Worm (Caenorhabditis elegans): ENCODE results near the gene daf-7.

Gene daf-7

DNA sequence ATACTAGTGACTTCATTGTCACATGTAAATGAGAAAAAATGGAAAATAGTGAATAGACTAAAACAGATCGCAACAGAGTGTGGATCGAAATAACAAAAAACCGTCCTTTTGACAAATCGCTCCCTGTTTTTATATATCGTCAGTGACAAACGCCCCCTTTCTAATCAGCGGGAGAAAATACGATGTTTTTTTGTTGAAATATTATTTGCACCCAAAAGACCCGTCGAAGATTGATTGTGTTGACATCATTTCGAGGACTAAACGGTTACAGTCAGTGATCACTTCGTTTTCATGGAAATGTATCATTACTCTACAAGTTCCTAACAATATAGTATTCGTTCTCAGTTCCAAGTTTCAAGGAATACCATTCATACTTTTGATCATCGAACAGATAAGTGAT, 27.8 kb downstream of the daf-7 start, which contains the start of gene dos-3:
TSS of gene dos-3 (minus strand) at position 101 of the 400 bp plus-strand sequence.
- no peak for TF ChIP-seq med-1 (GFP tag; optimal IDR thresholded peaks at IDR 0.05; ENCODE audit: insufficient read depth)

DNA sequence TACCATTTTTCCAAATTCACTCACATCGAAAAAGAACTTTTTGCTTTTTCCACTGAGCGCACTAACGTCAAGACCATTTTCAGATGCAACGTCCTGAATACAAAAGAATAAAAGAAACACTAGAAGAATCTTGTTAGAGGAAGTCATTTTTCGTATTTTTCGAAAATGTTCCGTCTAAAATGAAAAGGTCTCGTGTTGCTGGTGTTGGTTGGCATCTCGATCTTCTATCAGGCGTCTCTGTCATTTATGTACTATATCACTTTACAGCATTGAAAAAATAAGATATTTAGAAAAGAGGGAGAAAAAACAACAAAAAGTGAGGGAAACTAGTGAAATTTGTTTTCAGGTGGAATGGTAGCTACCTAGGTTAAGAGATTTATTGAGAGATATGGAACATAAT, 29.5 kb downstream of the daf-7 start, which contains the start of gene K02F3.9:
TSS of gene K02F3.9 (minus strand) at position 190 of the 400 bp plus-strand sequence.
- TF ChIP-seq tab-1 (GFP tag; IDR thresholded peaks at IDR 0.05) (no peak), ref-1 (GFP tag; conservative IDR thresholded peaks at IDR 0.05) (no peak), klf-2 (GFP tag; conservative IDR thresholded peaks at IDR 0.05) (no peak), ztf-29 (GFP tag; IDR thresholded peaks at IDR 0.05) (no peak)

DNA sequence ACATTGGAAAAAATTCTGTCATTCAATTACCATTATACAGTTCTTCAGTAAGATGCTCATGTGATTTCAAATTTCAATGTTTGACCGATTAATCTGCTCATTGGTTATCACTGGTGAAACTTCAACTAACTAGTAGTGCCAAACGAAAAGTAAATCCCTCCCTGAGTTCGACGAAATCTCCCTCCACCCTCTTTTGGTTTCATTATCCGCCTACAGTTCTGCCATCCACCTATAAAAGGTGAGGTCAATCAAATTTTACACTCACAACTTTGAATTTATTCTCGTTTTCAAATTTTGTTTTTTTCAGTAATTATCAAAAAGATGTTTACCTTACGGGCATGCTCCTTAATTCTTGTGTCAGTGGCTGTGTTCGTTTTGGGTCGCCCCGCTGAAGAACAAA, 31.0 kb downstream of the daf-7 start, which contains the start of gene far-8:
TSS of gene far-8 (plus strand) at position 301 of the 400 bp plus-strand sequence.
- TF ChIP-seq flt-1 (GFP tag; IDR thresholded peaks at IDR 0.05) (no peak), ref-1 (GFP tag; conservative IDR thresholded peaks at IDR 0.05) (no peak), cog-1 (tag; optimal IDR thresholded peaks at IDR 0.05) (no peak), med-1 (GFP tag; optimal IDR thresholded peaks at IDR 0.05; ENCODE audit: insufficient read depth) (no peak), T22C8.4 (GFP tag; IDR thresholded peaks at IDR 0.05) (no peak), klf-2 (GFP tag; conservative IDR thresholded peaks at IDR 0.05) (no peak), ztf-29 (GFP tag; IDR thresholded peaks at IDR 0.05) (no peak), tab-1 (GFP tag; IDR thresholded peaks at IDR 0.05) (no peak), ztf-23 (GFP tag; IDR thresholded peaks at IDR 0.05) (no peak)

DNA sequence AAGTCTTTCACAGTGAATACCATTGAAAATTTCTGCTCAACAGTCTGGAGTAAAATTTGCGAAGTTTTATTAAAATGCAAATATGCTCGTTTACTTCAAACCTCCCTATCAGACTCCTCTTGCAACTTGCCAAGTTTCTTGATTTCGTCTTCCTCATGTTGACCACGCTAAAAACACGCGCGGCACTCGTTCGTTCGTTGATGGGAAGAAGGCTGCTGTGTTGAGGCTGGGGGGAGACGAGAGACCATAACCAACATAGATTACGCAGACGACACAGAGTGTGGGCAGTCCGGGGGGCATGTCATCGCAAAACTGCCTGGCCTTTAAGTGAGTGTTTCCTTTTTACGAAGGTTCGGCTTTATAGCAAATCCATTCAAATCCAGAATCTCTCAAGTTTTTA, 32.4 kb downstream of the daf-7 start:
- no peak for TF ChIP-seq klf-2 (GFP tag; conservative IDR thresholded peaks at IDR 0.05)
- TF ChIP-seq cog-1 (tag; optimal IDR thresholded peaks at IDR 0.05): no peak
- TF ChIP-seq med-1 (GFP tag; optimal IDR thresholded peaks at IDR 0.05; ENCODE audit: insufficient read depth): no peak
- no peak for TF ChIP-seq ztf-29 (GFP tag; IDR thresholded peaks at IDR 0.05)
- TF ChIP-seq tab-1 (GFP tag; IDR thresholded peaks at IDR 0.05): no peak
- TF ChIP-seq flt-1 (GFP tag; IDR thresholded peaks at IDR 0.05): no peak
- no peak for TF ChIP-seq ref-1 (GFP tag; conservative IDR thresholded peaks at IDR 0.05)
- no peak for TF ChIP-seq T22C8.4 (GFP tag; IDR thresholded peaks at IDR 0.05)
- no peak for TF ChIP-seq ztf-23 (GFP tag; IDR thresholded peaks at IDR 0.05)

DNA sequence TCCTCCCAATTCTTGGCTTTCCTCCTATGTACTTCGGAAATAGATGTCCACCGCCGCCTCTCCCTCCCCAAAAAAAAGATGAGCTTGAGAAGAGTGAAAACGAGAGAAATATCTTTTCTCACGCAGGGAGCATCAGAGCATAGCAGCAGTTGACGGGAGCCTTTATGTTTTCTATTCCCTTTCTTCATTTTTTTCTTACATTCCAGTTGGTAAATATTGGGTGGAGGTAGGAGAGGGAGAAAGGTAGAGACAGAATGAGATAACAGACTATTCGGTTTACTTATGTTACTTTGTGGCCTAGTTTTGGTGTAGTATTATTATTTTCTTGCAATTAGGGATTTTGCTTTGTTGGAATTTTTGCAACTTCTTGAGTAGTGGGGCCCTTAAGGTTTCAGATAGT, 32.9 kb downstream of the daf-7 start:
- TF ChIP-seq cog-1 (tag; optimal IDR thresholded peaks at IDR 0.05): no peak

DNA sequence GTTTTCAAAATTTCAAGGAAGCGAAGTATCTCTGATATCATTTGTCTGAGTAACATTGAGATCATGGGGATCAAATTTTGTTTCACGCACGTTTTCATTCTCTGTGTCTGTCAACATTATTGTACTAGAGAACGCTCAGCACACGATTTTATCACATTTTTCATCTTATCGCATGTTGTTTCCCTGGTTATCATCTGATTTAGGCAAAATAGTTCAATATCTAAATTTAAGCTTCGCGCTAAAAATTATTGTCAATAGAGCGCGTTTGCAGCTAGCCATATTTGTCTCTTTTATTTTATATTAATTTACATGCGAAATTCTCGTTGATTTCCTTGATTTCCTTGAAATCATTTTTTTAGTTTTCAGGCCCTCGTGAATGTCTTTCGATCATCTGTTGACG, 33.8 kb downstream of the daf-7 start, which contains the start of gene K02F3.2:
TSS of gene K02F3.2 (plus strand) at position 357 of the 400 bp plus-strand sequence.
- TF ChIP-seq cog-1 (tag; optimal IDR thresholded peaks at IDR 0.05): no peak
- TF ChIP-seq med-1 (GFP tag; optimal IDR thresholded peaks at IDR 0.05; ENCODE audit: insufficient read depth): no peak
- no peak for TF ChIP-seq ztf-23 (GFP tag; IDR thresholded peaks at IDR 0.05)

DNA sequence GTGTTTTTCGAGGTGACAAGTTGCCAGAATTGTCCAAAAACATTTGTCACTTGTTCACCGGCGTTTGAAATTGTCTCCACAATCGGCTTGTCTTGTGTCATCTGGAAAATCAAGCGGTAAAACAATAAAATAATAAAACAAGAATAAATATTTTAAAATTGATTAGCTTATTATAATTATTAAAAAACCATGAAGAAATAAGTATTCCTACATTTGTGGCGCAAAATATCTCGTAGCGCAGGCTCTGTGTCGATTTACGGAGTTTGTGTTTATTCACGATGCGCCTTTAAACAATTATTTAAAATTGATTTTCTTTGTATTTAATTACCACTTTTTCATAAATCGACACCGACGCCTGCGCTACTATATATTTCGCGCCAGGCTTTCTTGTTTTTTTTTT, 40.7 kb downstream of the daf-7 start, which contains the start of gene moma-1:
TSS of gene moma-1 (minus strand) at position 101 of the 400 bp plus-strand sequence.
- no peak for TF ChIP-seq ztf-23 (GFP tag; IDR thresholded peaks at IDR 0.05)
- TF ChIP-seq flt-1 (GFP tag; IDR thresholded peaks at IDR 0.05): no peak
- TF ChIP-seq klf-2 (GFP tag; conservative IDR thresholded peaks at IDR 0.05): no peak
- no peak for TF ChIP-seq ref-1 (GFP tag; conservative IDR thresholded peaks at IDR 0.05)
- TF ChIP-seq tab-1 (GFP tag; IDR thresholded peaks at IDR 0.05): no peak
- TF ChIP-seq med-1 (GFP tag; optimal IDR thresholded peaks at IDR 0.05; ENCODE audit: insufficient read depth): no peak
- TF ChIP-seq cog-1 (tag; optimal IDR thresholded peaks at IDR 0.05): no peak
- no peak for TF ChIP-seq T22C8.4 (GFP tag; IDR thresholded peaks at IDR 0.05)
- TF ChIP-seq ztf-29 (GFP tag; IDR thresholded peaks at IDR 0.05): no peak

DNA sequence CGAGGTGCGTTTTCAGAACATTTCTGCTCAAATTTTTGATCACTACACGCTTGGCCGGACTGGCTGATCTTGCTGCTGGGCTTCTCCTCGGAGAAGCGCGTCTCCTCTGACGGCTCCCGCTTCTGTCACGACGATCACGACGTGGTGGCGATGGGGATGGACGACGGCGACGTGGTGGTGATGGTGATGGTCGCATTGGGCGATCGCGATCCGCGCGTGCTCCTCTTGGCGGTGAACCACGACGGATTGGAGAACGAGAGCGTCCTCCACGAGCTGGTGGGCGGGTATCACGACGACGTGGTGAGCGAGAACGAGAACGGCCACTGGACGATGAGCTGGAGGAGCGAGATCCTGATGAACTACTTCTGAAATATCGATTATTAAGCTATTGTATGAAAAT, 41.8 kb downstream of the daf-7 start:
- TF ChIP-seq ztf-23 (GFP tag; IDR thresholded peaks at IDR 0.05) (no peak), ztf-29 (GFP tag; IDR thresholded peaks at IDR 0.05) (no peak), ref-1 (GFP tag; conservative IDR thresholded peaks at IDR 0.05) (no peak), klf-2 (GFP tag; conservative IDR thresholded peaks at IDR 0.05) (no peak), med-1 (GFP tag; optimal IDR thresholded peaks at IDR 0.05; ENCODE audit: insufficient read depth) (no peak), tab-1 (GFP tag; IDR thresholded peaks at IDR 0.05) (no peak), T22C8.4 (GFP tag; IDR thresholded peaks at IDR 0.05) (no peak), flt-1 (GFP tag; IDR thresholded peaks at IDR 0.05) (no peak), cog-1 (tag; optimal IDR thresholded peaks at IDR 0.05) (no peak)

DNA sequence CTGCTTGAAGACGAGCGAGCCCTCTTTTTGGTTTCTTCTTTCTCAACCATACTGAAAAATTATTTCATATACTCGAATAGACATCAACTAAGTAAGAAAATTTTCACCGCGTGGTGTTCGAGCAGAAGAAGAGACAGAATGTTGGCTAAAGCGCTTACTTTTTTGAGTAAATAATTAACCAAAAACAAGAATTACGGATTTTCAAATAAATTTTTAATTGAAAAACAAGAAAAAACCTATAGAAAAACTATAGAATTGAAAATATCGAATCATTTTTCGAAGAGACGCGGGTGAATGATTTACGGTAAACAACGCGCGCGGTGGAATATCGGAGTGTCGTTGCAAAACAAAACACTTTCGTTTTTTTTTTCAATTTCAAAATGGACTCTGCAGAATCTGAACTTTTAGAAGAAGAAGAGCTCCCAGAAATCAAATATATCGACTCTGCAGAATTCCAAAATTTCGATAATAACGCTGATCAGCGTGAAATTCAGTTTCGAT, 42.3 kb downstream of the daf-7 start, which contains the start of the genes rnp-5 and tag-51:
TSS of gene rnp-5 (minus strand) at position 51 of the 501 bp plus-strand sequence.
TSS of gene tag-51 (plus strand) at position 363 of the 501 bp plus-strand sequence.
- TF ChIP-seq cog-1 (tag; optimal IDR thresholded peaks at IDR 0.05): no peak
- TF ChIP-seq ztf-29 (GFP tag; IDR thresholded peaks at IDR 0.05): no peak
- TF ChIP-seq med-1 (GFP tag; optimal IDR thresholded peaks at IDR 0.05; ENCODE audit: insufficient read depth): no peak
- TF ChIP-seq T22C8.4 (GFP tag; IDR thresholded peaks at IDR 0.05): no peak
- TF ChIP-seq klf-2 (GFP tag; conservative IDR thresholded peaks at IDR 0.05): no peak
- no peak for TF ChIP-seq flt-1 (GFP tag; IDR thresholded peaks at IDR 0.05)
- TF ChIP-seq ref-1 (GFP tag; conservative IDR thresholded peaks at IDR 0.05): no peak
- no peak for TF ChIP-seq tab-1 (GFP tag; IDR thresholded peaks at IDR 0.05)
- TF ChIP-seq ztf-23 (GFP tag; IDR thresholded peaks at IDR 0.05): no peak

DNA sequence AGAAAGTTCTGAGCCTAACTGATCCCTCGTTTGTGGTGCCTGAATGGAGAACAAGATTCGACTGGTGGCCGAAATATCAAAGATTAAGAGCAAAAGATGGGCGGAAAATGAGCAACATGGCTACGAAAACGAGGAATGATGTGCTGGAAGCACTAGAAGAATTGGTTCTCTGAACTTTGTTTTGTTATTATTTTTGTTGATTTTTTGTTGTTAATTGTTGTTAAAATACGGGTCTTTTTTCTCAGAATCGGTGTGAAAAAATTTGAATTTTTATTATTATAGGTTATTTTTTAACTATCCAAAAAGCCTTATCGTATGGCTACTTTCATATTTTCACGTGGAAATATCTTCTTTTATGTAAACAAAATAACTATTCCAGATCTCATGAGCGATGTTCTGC, 44.6 kb downstream of the daf-7 start, which contains the start of gene K02F3.12:
TSS of gene K02F3.12 (plus strand) at position 301 of the 400 bp plus-strand sequence.
- no peak for TF ChIP-seq ztf-23 (GFP tag; IDR thresholded peaks at IDR 0.05)
- TF ChIP-seq med-1 (GFP tag; optimal IDR thresholded peaks at IDR 0.05; ENCODE audit: insufficient read depth): no peak
- no peak for TF ChIP-seq T22C8.4 (GFP tag; IDR thresholded peaks at IDR 0.05)
- no peak for TF ChIP-seq ztf-29 (GFP tag; IDR thresholded peaks at IDR 0.05)
- no peak for TF ChIP-seq ref-1 (GFP tag; conservative IDR thresholded peaks at IDR 0.05)
- TF ChIP-seq klf-2 (GFP tag; conservative IDR thresholded peaks at IDR 0.05): no peak
- no peak for TF ChIP-seq cog-1 (tag; optimal IDR thresholded peaks at IDR 0.05)
- TF ChIP-seq tab-1 (GFP tag; IDR thresholded peaks at IDR 0.05): no peak
- TF ChIP-seq flt-1 (GFP tag; IDR thresholded peaks at IDR 0.05): no peak
